Worm (Caenorhabditis elegans) whole organism, midembryonic: Measurements from ENCODE around the gene T21D9.2.

Experiments
- cog-1 ChIP-seq: sonication (generic microtip); optimal IDR thresholded peaks from 2 replicates; lab custom pipeline; 2016; ENCODE audit warnings: missing genetic modification characterization, missing compliant biosample characterization
- flt-1 ChIP-seq: fragments of 200-800 bp; sonication (Bioruptor generic); IDR thresholded peaks from 2 replicates; pipeline ENCODE4 v1.3.6; 2022; ENCODE audit warnings: missing genetic modification characterization, missing compliant biosample characterization
- klf-2 ChIP-seq: fragments of 200-800 bp; sonication (Bioruptor generic); conservative IDR thresholded peaks from 2 replicates; pipeline ENCODE4 v1.3.6; 2022; ENCODE audit warnings: missing genetic modification reagents, missing genetic modification characterization, missing compliant biosample characterization
- med-1 ChIP-seq: sonication (generic microtip); optimal IDR thresholded peaks from 2 replicates; lab custom pipeline; 2017; ENCODE audit warnings: missing genetic modification characterization, mild to moderate bottlenecking, missing compliant biosample characterization, antibody characterized with exemption, missing genetic modification reagents; ENCODE audit not compliant: insufficient read depth
- ref-1 ChIP-seq: fragments of 200-800 bp; sonication (Bioruptor generic); conservative IDR thresholded peaks from 2 replicates; pipeline ENCODE4 v1.3.6; 2022; ENCODE audit warnings: missing genetic modification reagents, missing genetic modification characterization, missing compliant biosample characterization
- tab-1 ChIP-seq: fragments of 200-800 bp; sonication (Bioruptor generic); IDR thresholded peaks from 2 replicates; pipeline ENCODE4 v1.3.6; 2022; ENCODE audit warnings: missing genetic modification characterization, missing compliant biosample characterization
- ztf-23 ChIP-seq: fragments of 200-800 bp; sonication (Bioruptor generic); IDR thresholded peaks from 2 replicates; pipeline ENCODE4 v1.3.6; 2022; ENCODE audit warnings: missing genetic modification reagents, missing genetic modification characterization, missing compliant biosample characterization
- ztf-29 ChIP-seq: fragments of 200-800 bp; sonication (Bioruptor generic); IDR thresholded peaks from 2 replicates; pipeline ENCODE4 v1.3.6; 2022; ENCODE audit warnings: missing genetic modification reagents, missing genetic modification characterization, missing compliant biosample characterization

ce11 chrX:2093169-2093568 is 3.5 kb downstream of the T21D9.2 start, which contains the start of gene col-164:
- TF ChIP-seq tab-1 (GFP tag; lab: Robert Waterston, UW) (no peak), cog-1 (no peak), klf-2 (GFP tag; lab: Robert Waterston, UW) (no peak), ref-1 (no peak), flt-1 (GFP tag; lab: Robert Waterston, UW) (no peak), med-1 (GFP tag; lab: Kevin White, UChicago) (no peak), ztf-23 (GFP tag; lab: Robert Waterston, UW) (no peak), ztf-29 (no peak)
